Worm (Caenorhabditis elegans): ENCODE data around the gene C28H8.3.

The C28H8.3 gene

DNA sequence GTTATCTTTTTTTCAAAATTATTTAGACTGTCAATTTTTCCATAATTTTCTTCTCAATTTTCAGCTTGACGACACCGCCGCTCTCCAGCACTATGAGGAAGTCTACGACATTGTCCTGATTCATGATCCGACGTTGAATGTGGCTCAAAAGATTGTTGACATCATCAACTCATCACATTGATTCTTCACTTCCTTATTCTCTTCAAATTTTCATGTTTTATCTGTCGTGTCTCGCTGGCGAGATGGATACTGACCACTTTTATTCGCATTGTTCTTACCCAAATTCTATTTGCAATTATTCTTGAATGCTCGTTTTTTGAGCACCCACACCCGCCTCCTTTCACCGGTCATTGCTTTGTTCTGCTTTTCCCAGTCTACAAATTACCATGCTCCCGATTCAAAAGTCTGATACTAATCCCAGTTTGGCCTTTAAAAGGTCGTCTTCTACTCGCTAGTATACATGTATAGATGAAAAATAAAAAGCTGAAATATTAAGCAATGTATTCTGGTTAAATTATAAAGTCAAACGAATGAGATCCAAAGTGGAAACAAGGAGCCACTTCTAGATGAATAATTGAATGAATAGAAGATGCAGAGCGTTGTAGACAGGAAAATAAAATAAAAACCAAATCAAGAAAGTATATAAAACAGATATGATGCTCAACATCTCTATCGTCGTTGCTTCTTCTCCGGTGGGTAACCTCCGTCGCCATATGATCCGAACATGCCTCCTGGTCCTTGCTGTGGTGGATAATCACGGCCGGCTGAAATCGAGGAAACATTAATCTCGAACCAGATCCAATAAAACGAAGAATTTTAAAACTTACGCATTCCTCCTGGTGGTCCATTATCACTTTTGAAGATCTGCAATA is 44.8 kb downstream of the C28H8.3 start (continued):
- TF ChIP-seq mes-2 (tag; optimal IDR thresholded peaks at IDR 0.05; ENCODE audit: poor library complexity, severe bottlenecking) = peak; percentile 36
- TF ChIP-seq zfp-3 (GFP tag; conservative IDR thresholded peaks at IDR 0.05) = peak; percentile 78; the same call in 1 of the 2 replicates
- TF ChIP-seq T26A8.4 (GFP tag; IDR thresholded peaks at IDR 0.05) = peak; percentile 72; the same call in 1 of the 2 replicates
- TF ChIP-seq gei-8 (GFP tag; optimal IDR thresholded peaks at IDR 0.05) = peak; percentile 2
- TF ChIP-seq nhr-77 (tag; optimal IDR thresholded peaks at IDR 0.05) = peak; percentile 17
- peak; percentile 75 for TF ChIP-seq nhr-102 (tag; optimal IDR thresholded peaks at IDR 0.05)

- TF ChIP-seq nhr-25 (tag; optimal IDR thresholded peaks at IDR 0.05; ENCODE audit: borderline replicate concordance, insufficient read depth) (no peak), mdt-29 (GFP tag; IDR thresholded peaks at IDR 0.05) (no peak), php-3 (GFP tag; IDR thresholded peaks at IDR 0.05) (no peak), cey-2 (tag; optimal IDR thresholded peaks at IDR 0.05; ENCODE audit: borderline replicate concordance, insufficient read depth) (no peak), attf-4 (tag; optimal IDR thresholded peaks at IDR 0.05) (no peak), egl-43 (GFP tag; IDR thresholded peaks at IDR 0.05) (0 out of 2 replicates have a peak, but pooled peaks have one; percentile 26), ztf-11 (tag; optimal IDR thresholded peaks at IDR 0.05) (no peak), mxl-2 (GFP tag; conservative IDR thresholded peaks at IDR 0.05) (no peak), daf-12 (tag; optimal IDR thresholded peaks at IDR 0.05) (no peak), mep-1 (tag; optimal IDR thresholded peaks at IDR 0.05) (no peak), madf-5 (GFP tag; IDR thresholded peaks at IDR 0.05) (no peak), aha-1 (tag) (no peak), jun-1 (tag; optimal IDR thresholded peaks at IDR 0.05) (no peak), unc-62 (GFP tag; optimal IDR thresholded peaks at IDR 0.05 in 1 of 2) (peak in 1 of 2 experiments; percentile 68), unc-62 (tag; optimal IDR thresholded peaks at IDR 0.05) (no peak), zip-2 (tag; optimal IDR thresholded peaks at IDR 0.05) (no peak), zfp-3 (GFP tag; conservative IDR thresholded peaks at IDR 0.05) (no peak), snpc-1.2 (GFP tag; IDR thresholded peaks at IDR 0.05) (no peak), nhr-237 (tag; optimal IDR thresholded peaks at IDR 0.05) (no peak), set-16 (GFP tag; IDR thresholded peaks at IDR 0.05) (peak; percentile 95), mdl-1 (tag; optimal IDR thresholded peaks at IDR 0.05) (no peak), aly-2 (tag; optimal IDR thresholded peaks at IDR 0.05) (no peak), F37D6.2 (tag; optimal IDR thresholded peaks at IDR 0.05) (no peak), fos-1 (tag; optimal IDR thresholded peaks at IDR 0.05) (no peak)
These were observed 45.4 kb downstream of the C28H8.3 start for ce11 chrIII:5953913-5954290.

ce11 chrIII:5958172-5958886 is 49.8 kb downstream of the C28H8.3 start, which contains the start of the genes nono-1 and nop-1:
Gene nono-1, minus strand, starts transcription at chrIII:5958246.
Gene nop-1, plus strand, starts transcription at chrIII:5958722.
- no peak for TF ChIP-seq F26F4.8 (GFP tag; conservative IDR thresholded peaks at IDR 0.05)
- TF ChIP-seq T26A8.4 (GFP tag; IDR thresholded peaks at IDR 0.05) = no peak
- no peak for TF ChIP-seq lin-39 (tag; optimal IDR thresholded peaks at IDR 0.05)
- no peak for TF ChIP-seq duxl-1 (tag; optimal IDR thresholded peaks at IDR 0.05; ENCODE audit: poor library complexity)
- peak; percentile 43 for TF ChIP-seq mes-2 (tag; optimal IDR thresholded peaks at IDR 0.05; ENCODE audit: poor library complexity, severe bottlenecking)
- TF ChIP-seq daf-8 (GFP tag; IDR thresholded peaks at IDR 0.05) = no peak
- TF ChIP-seq lsy-2 (tag; optimal IDR thresholded peaks at IDR 0.05) = peak in 1 of 2 experiments; percentile 17
- TF ChIP-seq Y75B8A.6 (GFP tag; IDR thresholded peaks at IDR 0.05) = no peak
- TF ChIP-seq hlh-30 (tag; optimal IDR thresholded peaks at IDR 0.05; ENCODE audit: insufficient read depth) = peak; percentile 42
- no peak for TF ChIP-seq R02D3.7 (tag; optimal IDR thresholded peaks at IDR 0.05)
- no peak for TF ChIP-seq rbr-2 (tag; optimal IDR thresholded peaks at IDR 0.05)
- peak in 1 of 2 experiments; percentile 53 for TF ChIP-seq mdl-1 (tag; optimal IDR thresholded peaks at IDR 0.05)
- no peak for TF ChIP-seq unc-39 (tag; optimal IDR thresholded peaks at IDR 0.05)
- peak; percentile 58 for TF ChIP-seq aha-1 (tag)
- TF ChIP-seq hlh-11 (tag; optimal IDR thresholded peaks at IDR 0.05) = peak; percentile 5
- TF ChIP-seq nhr-10 (tag; optimal IDR thresholded peaks at IDR 0.05) = no peak
- TF ChIP-seq zip-11 (GFP tag; IDR thresholded peaks at IDR 0.05) = no peak

Measured in whole organism, L4 larva.